Worm (Caenorhabditis elegans) whole organism, L4 larva: Measurements from ENCODE around the gene F53G2.3.

Experiments used
- F26F4.8 ChIP-seq: fragments of 200-800 bp; sonication (Bioruptor generic); conservative IDR thresholded peaks from 2 replicates; pipeline ENCODE4 v1.3.6; 2022; ENCODE audit warnings: missing genetic modification characterization, missing compliant biosample characterization
- F37D6.2 ChIP-seq: sonication (generic microtip); optimal IDR thresholded peaks from 2 replicates; lab custom pipeline; 2016; ENCODE audit warnings: mild to moderate bottlenecking, missing genetic modification characterization, missing compliant biosample characterization
- F49E8.2 ChIP-seq: sonication (generic microtip); optimal IDR thresholded peaks from 2 replicates; lab custom pipeline; 2016; ENCODE audit warnings: missing compliant biosample characterization, mild to moderate bottlenecking, missing genetic modification characterization, borderline replicate concordance
- T20F7.1 ChIP-seq: fragments of 200-800 bp; sonication (Bioruptor generic); optimal IDR thresholded peaks from 2 replicates; lab custom pipeline; 2018; ENCODE audit warnings: mild to moderate bottlenecking, missing genetic modification characterization, missing compliant biosample characterization
- Y48G9A.11 ChIP-seq: fragments of 200-800 bp; sonication (Bioruptor generic); IDR thresholded peaks from 2 replicates; pipeline ENCODE4 v1.3.6; 2022; ENCODE audit warnings: missing genetic modification reagents, missing genetic modification characterization, missing compliant biosample characterization
- Y5F2A.4 ChIP-seq: fragments of 200-800 bp; sonication (Bioruptor generic); optimal IDR thresholded peaks from 2 replicates; lab custom pipeline; 2018; ENCODE audit warnings: mild to moderate bottlenecking, missing genetic modification characterization, missing compliant biosample characterization
- arid-1 ChIP-seq: fragments of 200-800 bp; sonication (Bioruptor generic); conservative IDR thresholded peaks from 2 replicates; pipeline ENCODE4 v1.3.6; 2022; ENCODE audit warnings: missing genetic modification reagents, missing genetic modification characterization, missing compliant biosample characterization
- ceh-32 ChIP-seq: sonication (generic microtip); optimal IDR thresholded peaks from 2 replicates; lab custom pipeline; 2016; ENCODE audit warnings: mild to moderate bottlenecking, missing genetic modification characterization, missing compliant biosample characterization; ENCODE audit not compliant: poor library complexity
- ceh-44 ChIP-seq: fragments of 200-800 bp; sonication (Bioruptor generic); IDR thresholded peaks from 2 replicates; pipeline ENCODE4 v1.3.6; 2022; ENCODE audit warnings: missing genetic modification reagents, missing genetic modification characterization, missing compliant biosample characterization
- ceh-62 ChIP-seq: sonication (generic microtip); optimal IDR thresholded peaks from 2 replicates; lab custom pipeline; 2017; ENCODE audit warnings: missing biosample characterization, missing genetic modification characterization
- ceh-82 ChIP-seq: sonication (generic microtip); optimal IDR thresholded peaks from 2 replicates; lab custom pipeline; 2017; ENCODE audit warnings: missing biosample characterization, missing genetic modification characterization
- ces-1 ChIP-seq: fragments of 150-350 bp; sonication (generic microtip); optimal IDR thresholded peaks from 4 replicates; lab custom pipeline; 2014; ENCODE audit warnings: missing biosample characterization, missing genetic modification reagents, missing genetic modification characterization
- daf-8 ChIP-seq: fragments of 200-800 bp; sonication (Bioruptor generic); IDR thresholded peaks from 2 replicates; pipeline ENCODE4 v1.3.6; 2022; ENCODE audit warnings: missing genetic modification characterization, missing compliant biosample characterization
- dmd-8 ChIP-seq: fragments of 200-800 bp; sonication (Bioruptor generic); IDR thresholded peaks from 2 replicates; pipeline ENCODE4 v1.3.6; 2022; ENCODE audit warnings: missing genetic modification characterization, missing compliant biosample characterization
- duxl-1 ChIP-seq: sonication (generic microtip); optimal IDR thresholded peaks from 2 replicates; lab custom pipeline; 2016; ENCODE audit warnings: mild to moderate bottlenecking, missing genetic modification characterization, moderate library complexity, missing compliant biosample characterization; ENCODE audit not compliant: poor library complexity
- egl-43 ChIP-seq: fragments of 200-800 bp; sonication (Bioruptor generic); IDR thresholded peaks from 2 replicates; pipeline ENCODE4 v1.3.6; 2022; ENCODE audit warnings: missing genetic modification reagents, missing genetic modification characterization, missing compliant biosample characterization
- gei-8 ChIP-seq: fragments of 200-800 bp; sonication (Bioruptor generic); optimal IDR thresholded peaks from 2 replicates; lab custom pipeline; 2018; ENCODE audit warnings: mild to moderate bottlenecking, missing genetic modification characterization, missing compliant biosample characterization
- hlh-30 ChIP-seq: sonication (generic microtip); optimal IDR thresholded peaks from 2 replicates; lab custom pipeline; 2017; ENCODE audit warnings: antibody characterized with exemption, mild to moderate bottlenecking, missing genetic modification characterization, missing compliant biosample characterization; ENCODE audit not compliant: insufficient read depth
- lim-7 ChIP-seq: fragments of 200-800 bp; sonication (Bioruptor generic); IDR thresholded peaks from 2 replicates; pipeline ENCODE4 v1.3.6; 2022; ENCODE audit warnings: missing genetic modification characterization, missing compliant biosample characterization
- lin-1 ChIP-seq: fragments of 200-800 bp; sonication (Bioruptor generic); IDR thresholded peaks from 2 replicates; pipeline ENCODE4 v1.3.6; 2022; ENCODE audit warnings: missing genetic modification reagents, missing genetic modification characterization, missing compliant biosample characterization
- lin-15B ChIP-seq: fragments of 150-350 bp; sonication (generic microtip); optimal IDR thresholded peaks from 3 replicates; lab custom pipeline; 2014; ENCODE audit warnings: missing biosample characterization, missing genetic modification characterization
- lin-29 ChIP-seq: fragments of 200-800 bp; sonication (Bioruptor generic); IDR thresholded peaks from 2 replicates; pipeline ENCODE4 v1.3.6; 2022; ENCODE audit warnings: missing genetic modification reagents, missing genetic modification characterization, missing compliant biosample characterization
- lin-38 ChIP-seq: fragments of 200-800 bp; sonication (Bioruptor generic); IDR thresholded peaks from 2 replicates; pipeline ENCODE4 v1.3.6; 2022; ENCODE audit warnings: missing genetic modification reagents, missing genetic modification characterization, missing compliant biosample characterization
- lsy-2 ChIP-seq, 2 experiments: fragments of 150-350 bp in 1 of 2; sonication (generic microtip) in 1 of 2; optimal IDR thresholded peaks; 2 replicates each; lab custom pipeline; 2014 to 2017; ENCODE audit warnings: missing biosample characterization in 2 of 2, missing genetic modification characterization in 2 of 2
- madf-5 ChIP-seq, 2 experiments: fragments of 200-800 bp; sonication (Bioruptor generic); IDR thresholded peaks; 2 replicates each; pipeline ENCODE4 v1.3.6; 2022; ENCODE audit warnings: missing compliant biosample characterization in 2 of 2, missing genetic modification characterization in 2 of 2
- mdt-29 ChIP-seq: fragments of 200-800 bp; sonication (Bioruptor generic); IDR thresholded peaks from 2 replicates; pipeline ENCODE4 v1.3.6; 2022; ENCODE audit warnings: missing genetic modification reagents, missing genetic modification characterization, missing compliant biosample characterization
- mep-1 ChIP-seq: fragments of 150-350 bp; sonication (generic microtip); optimal IDR thresholded peaks from 3 replicates; lab custom pipeline; 2014; ENCODE audit warnings: missing biosample characterization, missing genetic modification characterization
- mxl-2 ChIP-seq: fragments of 200-800 bp; sonication (Bioruptor generic); conservative IDR thresholded peaks from 2 replicates; pipeline ENCODE4 v1.3.6; 2022; ENCODE audit warnings: missing genetic modification reagents, missing genetic modification characterization, missing compliant biosample characterization
- mxl-3 ChIP-seq: fragments of 200-800 bp; sonication (Bioruptor generic); optimal IDR thresholded peaks from 2 replicates; lab custom pipeline; 2018; ENCODE audit warnings: mild to moderate bottlenecking, missing genetic modification characterization, missing compliant biosample characterization
- nhr-11 ChIP-seq: fragments of 150-350 bp; optimal IDR thresholded peaks from 2 replicates; lab custom pipeline; 2014; ENCODE audit warnings: missing biosample characterization, missing genetic modification characterization
- nhr-237 ChIP-seq: sonication (generic microtip); optimal IDR thresholded peaks from 2 replicates; lab custom pipeline; 2017; ENCODE audit warnings: missing biosample characterization, missing genetic modification characterization
- nhr-25 ChIP-seq: sonication (generic microtip); optimal IDR thresholded peaks from 2 replicates; lab custom pipeline; 2017; ENCODE audit warnings: missing genetic modification characterization, mild to moderate bottlenecking, missing compliant biosample characterization, antibody characterized with exemption, moderate library complexity, borderline replicate concordance; ENCODE audit not compliant: insufficient read depth
- nhr-41 ChIP-seq: fragments of 200-800 bp; sonication (Bioruptor generic); IDR thresholded peaks from 2 replicates; pipeline ENCODE4 v1.3.6; 2022; ENCODE audit warnings: missing genetic modification reagents, missing genetic modification characterization, missing compliant biosample characterization
- nhr-42 ChIP-seq: fragments of 200-800 bp; sonication (Bioruptor generic); IDR thresholded peaks from 2 replicates; pipeline ENCODE4 v1.3.6; 2022; ENCODE audit warnings: missing genetic modification characterization, missing compliant biosample characterization
- nhr-48 ChIP-seq: sonication (generic microtip); optimal IDR thresholded peaks from 2 replicates; lab custom pipeline; 2016; ENCODE audit warnings: mild to moderate bottlenecking, missing genetic modification characterization, missing compliant biosample characterization
- nhr-6 ChIP-seq: fragments of 150-350 bp; optimal IDR thresholded peaks from 2 replicates; lab custom pipeline; 2014; ENCODE audit warnings: missing biosample characterization, missing genetic modification characterization
- nhr-76 ChIP-seq: fragments of 150-350 bp; optimal IDR thresholded peaks from 2 replicates; lab custom pipeline; 2014; ENCODE audit warnings: missing biosample characterization, missing genetic modification characterization
- pha-4 ChIP-seq, 2 experiments: fragments of 150-350 bp in 1 of 2; fragments of 200-800 bp in 1 of 2; sonication (Bioruptor generic) in 1 of 2; IDR thresholded peaks in 1 of 2; optimal IDR thresholded peaks in 1 of 2; 2 replicates each; pipeline versions ENCODE4 v1.3.6 to Lab custom; 2014 to 2022; ENCODE audit warnings: missing genetic modification characterization in 2 of 2, missing genetic modification reagents in 2 of 2, missing biosample characterization in 1 of 2, missing compliant biosample characterization in 1 of 2
- php-3 ChIP-seq: fragments of 200-800 bp; sonication (Bioruptor generic); IDR thresholded peaks from 2 replicates; pipeline ENCODE4 v1.3.6; 2022; ENCODE audit warnings: missing genetic modification reagents, missing genetic modification characterization, missing compliant biosample characterization
- rbr-2 ChIP-seq: sonication (generic microtip); optimal IDR thresholded peaks from 2 replicates; lab custom pipeline; 2016; ENCODE audit warnings: missing genotype, missing genetic modification characterization, missing compliant biosample characterization
- saeg-2 ChIP-seq: fragments of 200-800 bp; sonication (Bioruptor generic); IDR thresholded peaks from 2 replicates; pipeline ENCODE4 v1.3.6; 2022; ENCODE audit warnings: missing genetic modification reagents, missing genetic modification characterization, missing compliant biosample characterization
- sdz-12 ChIP-seq: fragments of 200-800 bp; sonication (Bioruptor generic); optimal IDR thresholded peaks from 2 replicates; lab custom pipeline; 2018; ENCODE audit warnings: mild to moderate bottlenecking, missing genetic modification characterization, missing compliant biosample characterization
- snpc-1.2 ChIP-seq: fragments of 200-800 bp; sonication (Bioruptor generic); IDR thresholded peaks from 2 replicates; pipeline ENCODE4 v1.3.6; 2022; ENCODE audit warnings: missing genetic modification reagents, missing genetic modification characterization, missing compliant biosample characterization
- spr-1 ChIP-seq: sonication (generic microtip); optimal IDR thresholded peaks from 2 replicates; lab custom pipeline; 2016; ENCODE audit warnings: mild to moderate bottlenecking, missing genetic modification characterization, missing compliant biosample characterization
- spr-3 ChIP-seq: fragments of 200-800 bp; sonication (Bioruptor generic); optimal IDR thresholded peaks from 2 replicates; lab custom pipeline; 2018; ENCODE audit warnings: mild to moderate bottlenecking, missing genetic modification characterization, missing compliant biosample characterization
- unc-130 ChIP-seq: sonication (generic microtip); optimal IDR thresholded peaks from 2 replicates; lab custom pipeline; 2016; ENCODE audit warnings: missing genetic modification reagents, missing genetic modification characterization, missing compliant biosample characterization
- unc-39 ChIP-seq: sonication (generic microtip); optimal IDR thresholded peaks from 2 replicates; lab custom pipeline; 2017; ENCODE audit warnings: missing biosample characterization, missing genetic modification characterization
- unc-62 ChIP-seq, 3 experiments: fragments of 150-350 bp in 1 of 3; sonication (generic microtip); optimal IDR thresholded peaks in 2 of 3; peaks in 1 of 3; 1 replicate in 1 of 3; 2 replicates in 2 of 3; lab custom pipeline; 2014 to 2017; ENCODE audit warnings: missing biosample characterization in 3 of 3, missing genetic modification characterization in 3 of 3, missing genetic modification reagents in 3 of 3, missing genotype in 1 of 3
- vab-7 ChIP-seq: fragments of 200-800 bp; sonication (Bioruptor generic); IDR thresholded peaks from 2 replicates; pipeline ENCODE4 v1.3.6; 2022; ENCODE audit warnings: missing genetic modification reagents, missing genetic modification characterization, missing compliant biosample characterization
- zag-1 ChIP-seq: fragments of 150-350 bp; optimal IDR thresholded peaks from 2 replicates; lab custom pipeline; 2014; ENCODE audit warnings: missing biosample characterization, missing genetic modification characterization

F53G2.3 gene

ce11 chrII:2454822-2455221, 25.4 kb upstream of the F53G2.3 start (continued):
- no peak for TF ChIP-seq nhr-25 (tag; lab: Kevin White, UChicago)
- no peak for TF ChIP-seq sdz-12 (GFP tag; lab: Kevin White, UChicago)
- peak in 1 of 2 experiments; percentile 24 for TF ChIP-seq lsy-2 (tag; optimal IDR thresholded peaks at IDR 0.05; lab: Kevin White, UChicago)
- TF ChIP-seq zag-1 (tag; lab: Kevin White, UChicago), result no peak
- no peak for TF ChIP-seq vab-7 (GFP tag; lab: Robert Waterston, UW)
- TF ChIP-seq Y5F2A.4, result no peak
- no peak for TF ChIP-seq duxl-1 (tag; lab: Kevin White, UChicago)
- no peak for TF ChIP-seq spr-1 (tag; lab: Kevin White, UChicago)
- TF ChIP-seq mdt-29 (GFP tag; lab: Robert Waterston, UW), result no peak
- TF ChIP-seq unc-39 (tag; lab: Kevin White, UChicago), result no peak
- TF ChIP-seq hlh-30, result peak; percentile 53
- TF ChIP-seq T20F7.1 (GFP tag; lab: Kevin White, UChicago), result no peak
- TF ChIP-seq mxl-3 (GFP tag; lab: Kevin White, UChicago), result peak; percentile 28
- no peak for TF ChIP-seq madf-5 (GFP tag; IDR thresholded peaks at IDR 0.05; lab: Robert Waterston, UW)
- TF ChIP-seq nhr-6 (tag; lab: Kevin White, UChicago), result peak; percentile 60
- no peak for TF ChIP-seq ceh-44 (GFP tag; lab: Robert Waterston, UW)
- no peak for TF ChIP-seq php-3
- peak; percentile 52 for TF ChIP-seq mep-1
- no peak for TF ChIP-seq nhr-237 (tag; lab: Kevin White, UChicago)
- no peak for TF ChIP-seq daf-8
- TF ChIP-seq F37D6.2 (tag; lab: Kevin White, UChicago), result no peak
- no peak for TF ChIP-seq snpc-1.2 (GFP tag; lab: Robert Waterston, UW)
- TF ChIP-seq arid-1 (GFP tag; lab: Robert Waterston, UW), result no peak
- no peak for TF ChIP-seq nhr-11 (tag; lab: Kevin White, UChicago)
- no peak for TF ChIP-seq lin-15B
- TF ChIP-seq spr-3 (GFP tag; lab: Kevin White, UChicago), result no peak
- no peak; the same call in 1 of the 2 replicates for TF ChIP-seq pha-4 (GFP tag; IDR thresholded peaks at IDR 0.05; lab: Robert Waterston, UW)
- TF ChIP-seq pha-4 (tag; optimal IDR thresholded peaks at IDR 0.05; lab: Kevin White, UChicago), result peak; percentile 34
- no peak for TF ChIP-seq lin-38 (GFP tag; lab: Robert Waterston, UW)
- no peak for TF ChIP-seq nhr-48 (tag; lab: Kevin White, UChicago)
- peak; percentile 47; the same call in 1 of the 2 replicates for TF ChIP-seq nhr-41 (GFP tag; lab: Robert Waterston, UW)
- no peak for TF ChIP-seq dmd-8
- TF ChIP-seq mxl-2 (GFP tag; lab: Robert Waterston, UW), result no peak
- no peak for TF ChIP-seq F26F4.8 (GFP tag; lab: Robert Waterston, UW)
- TF ChIP-seq nhr-42, result no peak
- no peak for TF ChIP-seq ceh-32 (tag; lab: Kevin White, UChicago)
- no peak for TF ChIP-seq ces-1 (GFP tag; lab: Kevin White, UChicago)
- no peak for TF ChIP-seq ceh-82 (tag; lab: Kevin White, UChicago)
- TF ChIP-seq rbr-2 (tag; lab: Kevin White, UChicago), result no peak
- no peak for TF ChIP-seq unc-62 (GFP tag; optimal IDR thresholded peaks at IDR 0.05 in 1 of 2; lab: Kevin White, UChicago)
- no peak for TF ChIP-seq unc-62 (tag; optimal IDR thresholded peaks at IDR 0.05; lab: Kevin White, UChicago)
- no peak for TF ChIP-seq unc-130 (GFP tag; lab: Kevin White, UChicago)
- TF ChIP-seq lin-1 (GFP tag; lab: Robert Waterston, UW), result peak; percentile 66; the same call in 1 of the 2 replicates
- no peak for TF ChIP-seq lim-7 (GFP tag; lab: Robert Waterston, UW)
- no peak for TF ChIP-seq F49E8.2 (tag; lab: Kevin White, UChicago)
- no peak for TF ChIP-seq saeg-2 (GFP tag; lab: Robert Waterston, UW)
- no peak for TF ChIP-seq Y48G9A.11 (GFP tag; lab: Robert Waterston, UW)
- no peak for TF ChIP-seq lin-29
- no peak for TF ChIP-seq egl-43 (GFP tag; lab: Robert Waterston, UW)
- no peak for TF ChIP-seq ceh-62
- TF ChIP-seq gei-8, result no peak
- no peak for TF ChIP-seq nhr-76
